Fruit fly (Drosophila melanogaster) whole organism, prepupa: ENCODE data around the gene Cpr78E.

ENCODE experiments used
- Blimp-1 ChIP-seq: fragments of 200-800 bp; sonication (Bioruptor generic); optimal IDR thresholded peaks from 3 replicates; lab custom pipeline; 2017; ENCODE audit warnings: missing biosample characterization, missing genetic modification characterization, mild to moderate bottlenecking, moderate library complexity, missing genetic modification reagents
- CG10669 ChIP-seq: fragments of 200-800 bp; sonication (Bioruptor generic); optimal IDR thresholded peaks from 3 replicates; lab custom pipeline; 2018; ENCODE audit warnings: missing biosample characterization, mild to moderate bottlenecking, missing genetic modification characterization, moderate library complexity
- CG11294 ChIP-seq: fragments of 200-800 bp; sonication (Bioruptor generic); IDR thresholded peaks from 2 replicates; pipeline ENCODE4 v1.3.6; 2022; ENCODE audit warnings: missing biosample characterization, missing genetic modification characterization
- CG15336 ChIP-seq: fragments of 200-800 bp; sonication (Bioruptor generic); IDR thresholded peaks from 2 replicates; pipeline ENCODE4 v1.3.6; 2022; ENCODE audit warnings: missing biosample characterization, missing genetic modification characterization
- CG1621 ChIP-seq: fragments of 200-800 bp; sonication (Bioruptor generic); optimal IDR thresholded peaks from 3 replicates; lab custom pipeline; 2018; ENCODE audit warnings: missing biosample characterization, mild to moderate bottlenecking, missing genetic modification characterization
- CG16779 ChIP-seq: fragments of 200-800 bp; sonication (Bioruptor generic); optimal IDR thresholded peaks from 3 replicates; lab custom pipeline; 2017; ENCODE audit warnings: missing biosample characterization, mild to moderate bottlenecking, missing genetic modification characterization
- CG31627 ChIP-seq: fragments of 200-800 bp; sonication (Bioruptor generic); optimal IDR thresholded peaks from 3 replicates; lab custom pipeline; 2016; ENCODE audit warnings: missing biosample characterization, missing genetic modification characterization
- CG3919 ChIP-seq: fragments of 200-800 bp; sonication (Bioruptor generic); optimal IDR thresholded peaks from 3 replicates; lab custom pipeline; 2016; ENCODE audit warnings: missing biosample characterization, missing genetic modification characterization
- CG6792 ChIP-seq: fragments of 200-800 bp; sonication (Bioruptor generic); optimal IDR thresholded peaks from 3 replicates; lab custom pipeline; 2016; ENCODE audit warnings: missing biosample characterization, missing genetic modification characterization
- CG6808 ChIP-seq: fragments of 200-800 bp; sonication (Bioruptor generic); optimal IDR thresholded peaks from 3 replicates; lab custom pipeline; 2017; ENCODE audit warnings: missing biosample characterization, missing genetic modification characterization, mild to moderate bottlenecking, moderate library complexity, missing genetic modification reagents
- CG6854 ChIP-seq: fragments of 200-800 bp; sonication (Bioruptor generic); optimal IDR thresholded peaks from 2 replicates; lab custom pipeline; 2017; ENCODE audit warnings: missing biosample characterization, mild to moderate bottlenecking, missing genetic modification characterization
- CG8632 ChIP-seq: fragments of 200-800 bp; sonication (Bioruptor generic); optimal IDR thresholded peaks from 3 replicates; lab custom pipeline; 2016; ENCODE audit warnings: missing biosample characterization, missing genetic modification characterization
- Eip75B ChIP-seq: fragments of 200-800 bp; sonication (Bioruptor generic); optimal IDR thresholded peaks from 3 replicates; lab custom pipeline; 2016; ENCODE audit warnings: missing biosample characterization, missing genetic modification characterization
- Eip78C ChIP-seq: fragments of 200-800 bp; sonication (Bioruptor generic); peaks from one replicate; lab custom pipeline; 2016; ENCODE audit warnings: missing biosample characterization, missing genetic modification characterization
- Eip93F ChIP-seq: fragments of 200-800 bp; sonication (Bioruptor generic); optimal IDR thresholded peaks from 2 replicates; lab custom pipeline; 2016; ENCODE audit warnings: missing biosample characterization, mild to moderate bottlenecking, missing genetic modification characterization
- Ets21C ChIP-seq: fragments of 200-800 bp; sonication (Bioruptor generic); optimal IDR thresholded peaks from 3 replicates; lab custom pipeline; 2016; ENCODE audit warnings: missing biosample characterization, missing genetic modification characterization
- Hr39 ChIP-seq: fragments of 200-800 bp; sonication (Bioruptor generic); optimal IDR thresholded peaks from 2 replicates; lab custom pipeline; 2016; ENCODE audit warnings: missing biosample characterization, missing genetic modification characterization
- Hr4 ChIP-seq: fragments of 200-800 bp; sonication (Bioruptor generic); optimal IDR thresholded peaks from 3 replicates; lab custom pipeline; 2016; ENCODE audit warnings: missing biosample characterization, missing genetic modification characterization
- achi ChIP-seq: fragments of 200-800 bp; sonication (Bioruptor generic); optimal IDR thresholded peaks from 3 replicates; lab custom pipeline; 2016; ENCODE audit warnings: missing biosample characterization, missing genetic modification characterization
- acj6 ChIP-seq: fragments of 200-800 bp; sonication (Bioruptor generic); optimal IDR thresholded peaks from 3 replicates; lab custom pipeline; 2016; ENCODE audit warnings: missing biosample characterization, missing genetic modification characterization
- dsx ChIP-seq: fragments of 200-800 bp; optimal IDR thresholded peaks from 3 replicates; lab custom pipeline; 2019; ENCODE audit warnings: missing biosample characterization, mild to moderate bottlenecking, missing genetic modification characterization, moderate library complexity; ENCODE audit not compliant: poor library complexity, severe bottlenecking
- eg ChIP-seq: fragments of 200-800 bp; sonication (Bioruptor generic); IDR thresholded peaks from 3 replicates; pipeline ENCODE4 v1.3.6; 2022; ENCODE audit warnings: missing biosample characterization, missing genetic modification characterization
- esn ChIP-seq: fragments of 200-800 bp; sonication (Bioruptor generic); optimal IDR thresholded peaks from 2 replicates; lab custom pipeline; 2016; ENCODE audit warnings: missing biosample characterization, mild to moderate bottlenecking, missing genetic modification characterization, moderate library complexity
- fkh ChIP-seq: fragments of 200-800 bp; sonication (Bioruptor generic); optimal IDR thresholded peaks from 3 replicates; lab custom pipeline; 2017; ENCODE audit warnings: missing biosample characterization, mild to moderate bottlenecking, missing genetic modification characterization, moderate library complexity
- net ChIP-seq: fragments of 200-800 bp; sonication (Bioruptor generic); optimal IDR thresholded peaks from 3 replicates; lab custom pipeline; 2016; ENCODE audit warnings: missing biosample characterization, missing genetic modification characterization
- pdm3 ChIP-seq: fragments of 200-800 bp; sonication (Bioruptor generic); optimal IDR thresholded peaks from 3 replicates; lab custom pipeline; 2016; ENCODE audit warnings: missing biosample characterization, missing genetic modification characterization
- salr ChIP-seq, 2 experiments: fragments of 200-800 bp; sonication (Bioruptor generic); optimal IDR thresholded peaks; 3 replicates each; lab custom pipeline; 2016 to 2018; ENCODE audit warnings: missing biosample characterization in 2 of 2, missing genetic modification characterization in 2 of 2, mild to moderate bottlenecking in 1 of 2
- spab ChIP-seq: fragments of 200-800 bp; sonication (Bioruptor generic); optimal IDR thresholded peaks from 2 replicates; lab custom pipeline; 2017; ENCODE audit warnings: missing biosample characterization, mild to moderate bottlenecking, missing genetic modification characterization, missing genetic modification reagents
- svp ChIP-seq: fragments of 200-800 bp; sonication (Bioruptor generic); peaks from one replicate; lab custom pipeline; 2016; ENCODE audit warnings: missing biosample characterization, missing genetic modification characterization

The Cpr78E gene

DNA sequence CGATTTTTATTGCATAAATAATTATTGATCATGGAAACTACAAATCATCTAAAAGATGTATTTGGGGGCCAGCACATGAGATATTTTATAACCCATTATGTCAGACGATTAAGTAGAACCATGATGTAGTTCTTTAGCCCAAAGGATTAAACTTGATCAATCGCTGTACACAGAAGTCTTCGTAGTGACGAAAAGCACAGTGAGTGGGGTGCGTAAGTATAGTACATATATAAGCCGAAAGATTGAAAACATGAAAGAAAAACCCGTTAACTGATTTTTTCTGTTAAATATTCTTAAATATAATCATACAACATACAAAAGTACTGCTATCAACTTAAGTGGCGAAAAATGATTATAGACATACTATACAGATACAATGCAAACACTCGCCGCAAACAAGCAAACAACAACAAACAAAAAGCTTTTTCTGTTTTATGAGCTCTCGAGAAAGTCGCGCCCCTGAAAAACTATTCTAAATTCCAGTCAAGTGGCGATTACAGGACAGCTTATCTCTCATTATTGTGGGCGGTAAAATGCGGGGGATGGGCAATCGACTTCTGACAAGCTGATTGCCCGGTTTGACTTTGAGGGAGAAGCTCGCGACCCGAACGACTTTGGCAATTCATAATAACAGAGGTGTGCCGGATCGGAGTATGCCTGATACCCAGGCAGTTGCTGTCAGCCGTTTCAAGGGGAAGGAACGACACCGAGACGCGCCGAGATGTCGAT, 30.4 kb downstream of the Cpr78E start, which contains the start of gene CG32444:
TSS of gene CG32444 (plus strand) at position 683 of the 729 bp plus-strand sequence.
- TF ChIP-seq CG1621 (tag; lab: Kevin White, UChicago), result no peak
- no peak for TF ChIP-seq CG11294 (GFP tag; lab: Robert Waterston, UW)
- TF ChIP-seq svp (GFP tag; lab: Kevin White, UChicago), result peak; percentile 94
- TF ChIP-seq net (GFP tag; lab: Kevin White, UChicago), result no peak
- no peak for TF ChIP-seq spab (GFP tag; lab: Kevin White, UChicago)
- no peak for TF ChIP-seq esn (GFP tag; lab: Kevin White, UChicago)
- no peak for TF ChIP-seq CG15336 (GFP tag; lab: Robert Waterston, UW)
- TF ChIP-seq CG16779 (tag; lab: Kevin White, UChicago), result no peak
- TF ChIP-seq eg, result no peak
- no peak for TF ChIP-seq CG10669 (GFP tag; lab: Kevin White, UChicago)
- no peak for TF ChIP-seq Blimp-1 (GFP tag; lab: Kevin White, UChicago)
- TF ChIP-seq CG6854 (GFP tag; lab: Kevin White, UChicago), result no peak
- TF ChIP-seq CG6792, result no peak
- TF ChIP-seq acj6 (GFP tag; lab: Kevin White, UChicago), result no peak
- no peak for TF ChIP-seq dsx (GFP tag; lab: Kevin White, UChicago)
- peak; percentile 46 for TF ChIP-seq Eip78C (GFP tag; lab: Kevin White, UChicago)

DNA sequence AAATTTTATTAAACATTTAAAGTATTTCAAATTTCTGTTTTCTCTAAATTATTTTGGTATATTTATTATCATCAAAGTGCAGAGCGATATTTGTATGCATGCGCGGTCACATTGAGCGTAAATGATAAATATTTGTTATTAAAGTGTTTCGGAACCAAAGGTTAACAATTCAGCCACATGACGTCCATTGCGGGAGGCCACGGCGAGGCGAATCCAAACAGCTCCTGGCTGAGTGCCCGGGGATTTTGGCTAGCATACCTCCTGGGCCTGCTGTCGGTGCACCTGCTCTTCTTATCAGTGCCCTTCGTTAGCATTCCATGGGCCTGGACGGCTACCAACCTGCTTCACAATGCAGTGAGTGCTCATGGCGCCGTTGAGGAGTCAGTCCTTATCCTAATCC, 31.6 kb downstream of the Cpr78E start, which contains the start of gene ORMDL:
TSS of gene ORMDL (plus strand) at position 98 of the 400 bp plus-strand sequence.
- peak; percentile 66 for TF ChIP-seq svp (GFP tag; lab: Kevin White, UChicago)
- TF ChIP-seq dsx (GFP tag; lab: Kevin White, UChicago), result no peak
- TF ChIP-seq, all 60 proteins: peak for 1

DNA sequence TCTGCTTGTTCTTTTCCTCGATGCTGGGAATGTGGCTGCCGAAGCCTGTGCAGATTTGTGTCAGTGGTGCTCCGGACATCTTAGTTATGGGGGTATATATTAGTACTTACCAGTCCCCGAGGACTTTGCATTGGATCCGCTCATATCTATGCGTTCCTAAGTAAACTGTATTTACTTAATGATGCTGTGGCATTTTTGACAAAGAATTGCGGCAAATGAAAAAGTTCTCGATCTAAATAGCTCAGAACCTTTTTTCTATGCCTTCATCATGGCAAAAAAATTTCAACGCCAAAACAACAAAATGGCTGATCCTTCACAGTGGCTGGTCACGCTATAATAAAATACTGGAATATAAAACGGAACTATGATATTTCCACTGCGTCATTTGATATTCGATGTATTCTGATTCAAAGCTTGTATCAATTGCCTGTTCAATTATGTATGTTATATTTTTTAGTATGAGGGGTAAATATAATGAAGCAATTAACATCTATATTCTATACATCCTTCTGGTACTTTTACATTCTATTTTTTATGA, 32.6 kb downstream of the Cpr78E start, which contains the start of gene MED1:
TSS of gene MED1 (minus strand) at position 295 of the 538 bp plus-strand sequence.
- no peak for TF ChIP-seq pdm3 (GFP tag; lab: Kevin White, UChicago)
- peak; percentile 43 for TF ChIP-seq CG31627 (GFP tag; lab: Kevin White, UChicago)
- peak; percentile 15; the same call in 1 of the 3 replicates for TF ChIP-seq eg
- no peak for TF ChIP-seq salr (GFP tag; optimal IDR thresholded peaks at IDR 0.05; lab: Kevin White, UChicago)
- no peak for TF ChIP-seq achi (GFP tag; lab: Kevin White, UChicago)
- TF ChIP-seq Eip93F (GFP tag; lab: Kevin White, UChicago), result no peak
- TF ChIP-seq CG3919 (GFP tag; lab: Kevin White, UChicago), result no peak
- TF ChIP-seq Ets21C, result peak; percentile 5
- TF ChIP-seq CG11294 (GFP tag; lab: Robert Waterston, UW), result no peak
- TF ChIP-seq CG6808 (GFP tag; lab: Kevin White, UChicago), result no peak
- no peak for TF ChIP-seq Eip75B (GFP tag; lab: Kevin White, UChicago)

DNA sequence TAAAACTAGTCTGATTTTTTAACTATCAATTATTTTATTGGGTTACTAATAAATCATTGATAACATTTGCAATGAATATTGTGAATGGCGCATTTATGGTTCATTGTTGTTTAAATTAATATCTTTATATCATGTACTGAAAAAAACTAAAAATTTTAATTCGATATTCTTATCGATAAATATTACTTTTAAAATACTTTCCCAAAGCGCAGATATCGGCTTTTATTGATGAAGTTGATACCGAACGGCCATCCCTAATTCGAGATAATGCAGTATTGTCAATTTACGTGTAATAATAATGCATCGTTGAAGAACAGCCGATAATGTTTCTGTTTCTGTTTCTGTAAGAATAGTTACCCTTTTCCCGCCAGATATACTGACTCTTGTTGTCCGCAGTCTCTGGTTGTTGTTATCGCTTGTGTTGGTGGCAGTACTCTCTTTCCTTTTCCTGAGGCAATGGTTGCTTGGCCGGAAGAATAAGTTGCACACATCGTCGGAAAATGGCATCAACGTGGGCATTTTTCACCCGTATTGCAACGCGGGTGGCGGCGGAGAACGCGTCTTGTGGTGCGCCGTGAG, 40.7 kb downstream of the Cpr78E start:
- peak; percentile 55 for TF ChIP-seq Eip78C (GFP tag; lab: Kevin White, UChicago)
- TF ChIP-seq Hr39 (GFP tag; lab: Kevin White, UChicago), result no peak
- peak; percentile 38 for TF ChIP-seq esn (GFP tag; lab: Kevin White, UChicago)
- no peak for TF ChIP-seq fkh
- TF ChIP-seq Hr4 (GFP tag; lab: Kevin White, UChicago), result no peak

DNA sequence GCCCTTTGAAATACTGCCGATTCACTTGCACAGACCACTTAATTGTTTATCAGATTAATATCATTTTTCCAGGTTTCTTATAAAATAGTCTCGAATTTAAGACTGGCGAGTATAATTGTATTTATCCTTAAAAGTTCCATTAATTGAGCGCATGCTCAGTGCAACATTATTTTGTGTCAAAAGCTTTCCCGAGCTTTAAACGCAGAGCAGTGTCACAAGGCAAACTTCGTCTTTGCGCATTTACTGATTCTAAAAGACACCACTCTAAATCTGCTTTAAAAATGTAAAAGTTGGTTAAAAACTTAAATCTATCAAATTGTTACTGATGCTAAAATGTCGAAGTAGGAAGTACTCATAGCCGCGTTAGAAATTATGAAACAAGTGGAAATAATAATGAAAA, 41.2 kb downstream of the Cpr78E start, which contains the start of the genes CG7166 and Alg11:
TSS of gene CG7166 (minus strand) at position 101 of the 400 bp plus-strand sequence.
TSS of gene Alg11 (plus strand) at position 260 of the 400 bp plus-strand sequence.
- TF ChIP-seq CG8632 (GFP tag; lab: Kevin White, UChicago), result no peak
- peak; percentile 35 for TF ChIP-seq Eip78C (GFP tag; lab: Kevin White, UChicago)
